Worm (Caenorhabditis elegans) whole organism, young adult: Measurements from ENCODE around the gene nsy-4.

Experiments
- F22D6.2 ChIP-seq: sonication (generic microtip); optimal IDR thresholded peaks from 2 replicates; lab custom pipeline; 2016; ENCODE audit warnings: mild to moderate bottlenecking, missing genetic modification characterization, missing compliant biosample characterization
- F33H1.4 ChIP-seq: fragments of 200-800 bp; sonication (Bioruptor generic); IDR thresholded peaks from 2 replicates; pipeline ENCODE4 v1.3.6; 2022; ENCODE audit warnings: missing genetic modification reagents, missing genetic modification characterization, missing compliant biosample characterization
- ceh-91 ChIP-seq: fragments of 200-800 bp; sonication (Bioruptor generic); IDR thresholded peaks from 2 replicates; pipeline ENCODE4 v1.3.6; 2022; ENCODE audit warnings: missing genetic modification reagents, missing genetic modification characterization, missing compliant biosample characterization
- dox-1 ChIP-seq: fragments of 200-800 bp; sonication (Bioruptor generic); IDR thresholded peaks from 2 replicates; pipeline ENCODE4 v1.3.6; 2022; ENCODE audit warnings: missing genetic modification reagents, missing genetic modification characterization, missing compliant biosample characterization
- snpc-4 ChIP-seq, 5 experiments: fragments of 150-350 bp in 1 of 5; sonication (generic microtip) in 4 of 5; optimal IDR thresholded peaks; 2 replicates each; lab custom pipeline; 2014 to 2018; ENCODE audit warnings: missing genetic modification characterization in 5 of 5, missing biosample characterization in 3 of 5, antibody characterized with exemption in 2 of 5, mild to moderate bottlenecking in 2 of 5, missing compliant biosample characterization in 2 of 5, missing genotype in 2 of 5, moderate library complexity in 2 of 5, missing genetic modification reagents in 1 of 5
- unc-62 ChIP-seq: fragments of 150-350 bp; optimal IDR thresholded peaks from 2 replicates; lab custom pipeline; 2014; ENCODE audit warnings: missing biosample characterization, missing genetic modification reagents, missing genetic modification characterization
- ztf-22 ChIP-seq: fragments of 200-800 bp; sonication (Bioruptor generic); optimal IDR thresholded peaks from 2 replicates; lab custom pipeline; 2018; ENCODE audit warnings: mild to moderate bottlenecking, missing genetic modification characterization, moderate library complexity, missing compliant biosample characterization

DNA sequence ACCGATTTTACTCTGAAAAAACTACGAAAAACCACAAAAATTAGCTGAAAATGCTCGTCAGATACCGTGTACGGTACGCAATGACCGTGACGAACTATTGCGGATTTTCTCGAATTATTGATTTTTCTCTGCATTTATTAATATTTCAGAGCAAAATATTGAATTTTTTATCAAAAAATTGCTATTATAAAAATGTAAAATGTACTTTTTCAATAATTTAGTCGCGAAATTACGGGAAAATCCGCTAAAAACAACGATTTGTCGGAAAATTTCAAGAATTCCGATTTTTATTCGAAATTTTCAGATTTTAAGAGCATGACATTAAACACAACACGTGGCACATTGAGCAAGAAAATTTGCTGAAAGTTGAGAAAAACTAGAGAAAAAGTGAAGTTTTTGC, 6.8 kb upstream of the nsy-4 start, which contains the start of gene Y38F2AL.12:
- TF ChIP-seq snpc-4 (GFP tag; optimal IDR thresholded peaks at IDR 0.05; lab: Kevin White, UChicago) (no peak), snpc-4 (tag; optimal IDR thresholded peaks at IDR 0.05; lab: Kevin White, UChicago) (no peak), F33H1.4 (GFP tag; lab: Robert Waterston, UW) (no peak), F22D6.2 (tag; lab: Kevin White, UChicago) (no peak), unc-62 (GFP tag; lab: Kevin White, UChicago) (no peak), ztf-22 (GFP tag; lab: Kevin White, UChicago) (no peak), ceh-91 (no peak), dox-1 (GFP tag; lab: Robert Waterston, UW) (no peak)
